Worm (Caenorhabditis elegans) whole organism, young adult: ENCODE data around the gene rpt-6.

Experiments used
- F10E7.11 ChIP-seq: sonication (generic microtip); optimal IDR thresholded peaks from 2 replicates; lab custom pipeline; 2017; ENCODE audit warnings: mild to moderate bottlenecking, missing genetic modification characterization, moderate library complexity, missing compliant biosample characterization
- ccch-3 ChIP-seq: fragments of 200-800 bp; sonication (Bioruptor generic); optimal IDR thresholded peaks from 2 replicates; lab custom pipeline; 2018; ENCODE audit warnings: mild to moderate bottlenecking, missing genetic modification characterization, missing compliant biosample characterization
- ceh-100 ChIP-seq: fragments of 200-800 bp; sonication (Bioruptor generic); IDR thresholded peaks from 2 replicates; pipeline ENCODE4 v1.3.6; 2022; ENCODE audit warnings: missing genetic modification reagents, missing genetic modification characterization, missing compliant biosample characterization
- ceh-58 ChIP-seq: fragments of 200-800 bp; sonication (Bioruptor generic); IDR thresholded peaks from 2 replicates; pipeline ENCODE4 v1.3.6; 2022; ENCODE audit warnings: missing genetic modification characterization, missing compliant biosample characterization
- ets-4 ChIP-seq: fragments of 200-800 bp; sonication (Bioruptor generic); optimal IDR thresholded peaks from 2 replicates; lab custom pipeline; 2018; ENCODE audit warnings: mild to moderate bottlenecking, missing genetic modification characterization, missing compliant biosample characterization
- lin-35 ChIP-seq, 3 experiments: fragments of 150-350 bp in 2 of 3; sonication (generic microtip) in 1 of 3; optimal IDR thresholded peaks; 2 replicates each; lab custom pipeline; 2014 to 2018; ENCODE audit warnings: missing biosample characterization in 3 of 3, missing genetic modification characterization in 3 of 3, missing genetic modification reagents in 3 of 3
- madf-3 ChIP-seq: fragments of 200-800 bp; sonication (Bioruptor generic); IDR thresholded peaks from 2 replicates; pipeline ENCODE4 v1.3.6; 2022; ENCODE audit warnings: missing genetic modification reagents, missing genetic modification characterization, missing compliant biosample characterization
- mel-28 ChIP-seq: sonication (generic microtip); optimal IDR thresholded peaks from 2 replicates; lab custom pipeline; 2016; ENCODE audit warnings: borderline replicate concordance, mild to moderate bottlenecking, missing genetic modification characterization, missing compliant biosample characterization
- mxl-1 ChIP-seq: sonication (generic microtip); optimal IDR thresholded peaks from 2 replicates; lab custom pipeline; 2016; ENCODE audit warnings: missing genetic modification characterization, missing compliant biosample characterization
- nfya-1 ChIP-seq: sonication (generic microtip); optimal IDR thresholded peaks from 2 replicates; lab custom pipeline; 2017; ENCODE audit warnings: antibody characterized with exemption, missing compliant biosample characterization, missing genetic modification characterization, borderline replicate concordance; ENCODE audit not compliant: insufficient read depth
- repo-1 ChIP-seq: sonication (generic microtip); optimal IDR thresholded peaks from 2 replicates; lab custom pipeline; 2017; ENCODE audit warnings: mild to moderate bottlenecking, missing genetic modification characterization, missing compliant biosample characterization
- snpc-4 ChIP-seq, 5 experiments: fragments of 150-350 bp in 1 of 5; sonication (generic microtip) in 4 of 5; optimal IDR thresholded peaks; 2 replicates each; lab custom pipeline; 2014 to 2018; ENCODE audit warnings: missing genetic modification characterization in 5 of 5, missing biosample characterization in 3 of 5, antibody characterized with exemption in 2 of 5, mild to moderate bottlenecking in 2 of 5, missing compliant biosample characterization in 2 of 5, missing genotype in 2 of 5, moderate library complexity in 2 of 5, missing genetic modification reagents in 1 of 5
- ztf-26 ChIP-seq: sonication (generic microtip); optimal IDR thresholded peaks from 2 replicates; lab custom pipeline; 2017; ENCODE audit warnings: missing genetic modification characterization, missing compliant biosample characterization
- ztf-28 ChIP-seq: fragments of 200-800 bp; sonication (Bioruptor generic); IDR thresholded peaks from 2 replicates; pipeline ENCODE4 v1.3.6; 2022; ENCODE audit warnings: missing genetic modification reagents, missing genetic modification characterization, missing compliant biosample characterization

DNA sequence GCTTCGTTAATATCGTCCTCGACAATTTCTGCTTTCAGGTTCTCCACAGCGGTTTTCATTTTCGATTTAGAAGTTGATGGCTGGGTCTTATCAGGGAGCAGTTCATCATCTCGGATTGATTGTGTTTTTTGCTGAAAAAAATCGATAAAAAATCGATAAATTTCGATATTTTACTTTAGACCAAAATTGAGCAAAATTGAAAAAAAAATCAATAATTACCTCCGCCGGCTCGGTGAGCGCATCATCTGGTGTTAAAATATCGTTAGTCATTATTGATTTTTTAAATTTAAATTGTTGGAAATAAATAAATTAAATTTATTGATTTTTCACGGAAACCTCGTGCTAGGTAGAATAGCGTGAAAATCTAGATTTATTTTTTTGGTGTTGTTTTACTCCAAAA lies 24.8 kb downstream of the rpt-6 start, which contains the start of gene Y49E10.10:
- TF ChIP-seq madf-3 (GFP tag; lab: Robert Waterston, UW) (no peak), repo-1 (tag; lab: Kevin White, UChicago) (no peak), ztf-28 (no peak), ceh-58 (GFP tag; lab: Robert Waterston, UW) (no peak), F10E7.11 (tag; lab: Kevin White, UChicago) (no peak), nfya-1 (tag; lab: Kevin White, UChicago) (no peak), lin-35 (GFP tag; optimal IDR thresholded peaks at IDR 0.05; lab: Kevin White, UChicago) (no peak), mxl-1 (no peak), snpc-4 (GFP tag; optimal IDR thresholded peaks at IDR 0.05; lab: Kevin White, UChicago) (no peak), snpc-4 (tag; optimal IDR thresholded peaks at IDR 0.05; lab: Kevin White, UChicago) (no peak), ceh-100 (GFP tag; lab: Robert Waterston, UW) (no peak), ztf-26 (tag; lab: Kevin White, UChicago) (no peak), ets-4 (no peak), mel-28 (tag; lab: Kevin White, UChicago) (no peak), ccch-3 (GFP tag; lab: Kevin White, UChicago) (no peak)
